Worm (Caenorhabditis elegans) whole organism, L4 larva: ENCODE data around the gene C18D11.1.

Experiments used
- T20F7.1 ChIP-seq: fragments of 200-800 bp; sonication (Bioruptor generic); optimal IDR thresholded peaks from 2 replicates; lab custom pipeline; 2018; ENCODE audit warnings: mild to moderate bottlenecking, missing genetic modification characterization, missing compliant biosample characterization
- Y105C5A.15 ChIP-seq: fragments of 200-800 bp; sonication (Bioruptor generic); IDR thresholded peaks from 2 replicates; pipeline ENCODE4 v1.3.6; 2022; ENCODE audit warnings: missing genetic modification characterization, missing compliant biosample characterization
- aha-1 ChIP-seq: fragments of 150-350 bp; peaks from one replicate; lab custom pipeline; 2014; ENCODE audit warnings: missing biosample characterization, missing genetic modification characterization
- aly-2 ChIP-seq: sonication (generic microtip); optimal IDR thresholded peaks from 2 replicates; lab custom pipeline; 2018; ENCODE audit warnings: missing biosample characterization, missing genetic modification characterization
- arid-1 ChIP-seq: fragments of 200-800 bp; sonication (Bioruptor generic); conservative IDR thresholded peaks from 2 replicates; pipeline ENCODE4 v1.3.6; 2022; ENCODE audit warnings: missing genetic modification reagents, missing genetic modification characterization, missing compliant biosample characterization
- ceh-28 ChIP-seq: fragments of 150-350 bp; optimal IDR thresholded peaks from 2 replicates; lab custom pipeline; 2014; ENCODE audit warnings: missing biosample characterization, missing genetic modification reagents, missing genetic modification characterization
- ceh-32 ChIP-seq: sonication (generic microtip); optimal IDR thresholded peaks from 2 replicates; lab custom pipeline; 2016; ENCODE audit warnings: mild to moderate bottlenecking, missing genetic modification characterization, missing compliant biosample characterization; ENCODE audit not compliant: poor library complexity
- ceh-82 ChIP-seq: sonication (generic microtip); optimal IDR thresholded peaks from 2 replicates; lab custom pipeline; 2017; ENCODE audit warnings: missing biosample characterization, missing genetic modification characterization
- ctbp-1 ChIP-seq: fragments of 200-800 bp; sonication (Bioruptor generic); IDR thresholded peaks from 2 replicates; pipeline ENCODE4 v1.3.6; 2022; ENCODE audit warnings: missing genetic modification reagents, missing genetic modification characterization, missing compliant biosample characterization
- daf-12 ChIP-seq: fragments of 150-350 bp; optimal IDR thresholded peaks from 2 replicates; lab custom pipeline; 2014; ENCODE audit warnings: missing biosample characterization, missing genetic modification reagents, missing genetic modification characterization
- daf-16 ChIP-seq, 3 experiments: sonication (generic microtip); optimal IDR thresholded peaks; 2 replicates each; lab custom pipeline; 2016 to 2017; ENCODE audit warnings: missing genetic modification characterization in 3 of 3, missing genetic modification reagents in 3 of 3, mild to moderate bottlenecking in 2 of 3, missing compliant biosample characterization in 2 of 3, missing biosample characterization in 1 of 3, moderate library complexity in 1 of 3
- dmd-9 ChIP-seq: fragments of 200-800 bp; sonication (Bioruptor generic); IDR thresholded peaks from 2 replicates; pipeline ENCODE4 v1.3.6; 2022; ENCODE audit warnings: missing genetic modification reagents, missing genetic modification characterization, missing compliant biosample characterization
- dpl-1 ChIP-seq: fragments of 150-350 bp; optimal IDR thresholded peaks from 2 replicates; lab custom pipeline; 2014; ENCODE audit warnings: missing biosample characterization, missing genetic modification reagents, missing genetic modification characterization
- dve-1 ChIP-seq: sonication (generic microtip); optimal IDR thresholded peaks from 2 replicates; lab custom pipeline; 2017; ENCODE audit warnings: antibody characterized with exemption, mild to moderate bottlenecking, missing genetic modification characterization, missing compliant biosample characterization; ENCODE audit not compliant: insufficient read depth
- hlh-11 ChIP-seq: fragments of 200-800 bp; sonication (Bioruptor generic); optimal IDR thresholded peaks from 2 replicates; lab custom pipeline; 2018; ENCODE audit warnings: mild to moderate bottlenecking, missing genetic modification characterization, missing compliant biosample characterization
- hlh-30 ChIP-seq: sonication (generic microtip); optimal IDR thresholded peaks from 2 replicates; lab custom pipeline; 2017; ENCODE audit warnings: antibody characterized with exemption, mild to moderate bottlenecking, missing genetic modification characterization, missing compliant biosample characterization; ENCODE audit not compliant: insufficient read depth
- jun-1 ChIP-seq: fragments of 150-350 bp; optimal IDR thresholded peaks from 2 replicates; lab custom pipeline; 2014; ENCODE audit warnings: missing biosample characterization, missing genetic modification reagents, missing genetic modification characterization
- lin-13 ChIP-seq: fragments of 150-350 bp; optimal IDR thresholded peaks from 2 replicates; lab custom pipeline; 2014; ENCODE audit warnings: missing biosample characterization, missing genetic modification reagents, missing genetic modification characterization
- lin-38 ChIP-seq: fragments of 200-800 bp; sonication (Bioruptor generic); IDR thresholded peaks from 2 replicates; pipeline ENCODE4 v1.3.6; 2022; ENCODE audit warnings: missing genetic modification reagents, missing genetic modification characterization, missing compliant biosample characterization
- lsy-2 ChIP-seq, 2 experiments: fragments of 150-350 bp in 1 of 2; sonication (generic microtip) in 1 of 2; optimal IDR thresholded peaks; 2 replicates each; lab custom pipeline; 2014 to 2017; ENCODE audit warnings: missing biosample characterization in 2 of 2, missing genetic modification characterization in 2 of 2
- madf-9 ChIP-seq: fragments of 200-800 bp; sonication (Bioruptor generic); conservative IDR thresholded peaks from 2 replicates; pipeline ENCODE4 v1.3.6; 2022; ENCODE audit warnings: missing genetic modification reagents, missing genetic modification characterization, missing compliant biosample characterization
- mdl-1 ChIP-seq, 2 experiments: fragments of 150-350 bp in 1 of 2; sonication (generic microtip) in 1 of 2; optimal IDR thresholded peaks; 2 replicates each; lab custom pipeline; 2014 to 2017; ENCODE audit warnings: missing biosample characterization in 2 of 2, missing genetic modification characterization in 2 of 2
- mdt-29 ChIP-seq: fragments of 200-800 bp; sonication (Bioruptor generic); IDR thresholded peaks from 2 replicates; pipeline ENCODE4 v1.3.6; 2022; ENCODE audit warnings: missing genetic modification reagents, missing genetic modification characterization, missing compliant biosample characterization
- mep-1 ChIP-seq: fragments of 150-350 bp; sonication (generic microtip); optimal IDR thresholded peaks from 3 replicates; lab custom pipeline; 2014; ENCODE audit warnings: missing biosample characterization, missing genetic modification characterization
- mxl-2 ChIP-seq: fragments of 200-800 bp; sonication (Bioruptor generic); conservative IDR thresholded peaks from 2 replicates; pipeline ENCODE4 v1.3.6; 2022; ENCODE audit warnings: missing genetic modification reagents, missing genetic modification characterization, missing compliant biosample characterization
- mxl-3 ChIP-seq: fragments of 200-800 bp; sonication (Bioruptor generic); optimal IDR thresholded peaks from 2 replicates; lab custom pipeline; 2018; ENCODE audit warnings: mild to moderate bottlenecking, missing genetic modification characterization, missing compliant biosample characterization
- nhr-10 ChIP-seq: fragments of 150-350 bp; optimal IDR thresholded peaks from 2 replicates; lab custom pipeline; 2014; ENCODE audit warnings: missing biosample characterization, missing genetic modification characterization
- nhr-102 ChIP-seq: sonication (generic microtip); optimal IDR thresholded peaks from 2 replicates; lab custom pipeline; 2016; ENCODE audit warnings: mild to moderate bottlenecking, missing genetic modification characterization, moderate library complexity, missing compliant biosample characterization
- nhr-111 ChIP-seq: fragments of 200-800 bp; sonication (Bioruptor generic); optimal IDR thresholded peaks from 2 replicates; lab custom pipeline; 2018; ENCODE audit warnings: mild to moderate bottlenecking, missing genetic modification characterization, missing compliant biosample characterization
- nhr-237 ChIP-seq: sonication (generic microtip); optimal IDR thresholded peaks from 2 replicates; lab custom pipeline; 2017; ENCODE audit warnings: missing biosample characterization, missing genetic modification characterization
- nhr-28 ChIP-seq: fragments of 150-350 bp; optimal IDR thresholded peaks from 2 replicates; lab custom pipeline; 2014; ENCODE audit warnings: missing biosample characterization, missing genetic modification characterization
- nhr-42 ChIP-seq: fragments of 200-800 bp; sonication (Bioruptor generic); IDR thresholded peaks from 2 replicates; pipeline ENCODE4 v1.3.6; 2022; ENCODE audit warnings: missing genetic modification characterization, missing compliant biosample characterization
- nhr-6 ChIP-seq: fragments of 150-350 bp; optimal IDR thresholded peaks from 2 replicates; lab custom pipeline; 2014; ENCODE audit warnings: missing biosample characterization, missing genetic modification characterization
- nhr-77 ChIP-seq: fragments of 150-350 bp; optimal IDR thresholded peaks from 2 replicates; lab custom pipeline; 2014; ENCODE audit warnings: missing biosample characterization, missing genetic modification characterization
- pha-4 ChIP-seq, 2 experiments: fragments of 150-350 bp in 1 of 2; fragments of 200-800 bp in 1 of 2; sonication (Bioruptor generic) in 1 of 2; IDR thresholded peaks in 1 of 2; optimal IDR thresholded peaks in 1 of 2; 2 replicates each; pipeline versions ENCODE4 v1.3.6 to Lab custom; 2014 to 2022; ENCODE audit warnings: missing genetic modification characterization in 2 of 2, missing genetic modification reagents in 2 of 2, missing biosample characterization in 1 of 2, missing compliant biosample characterization in 1 of 2
- rbr-2 ChIP-seq: sonication (generic microtip); optimal IDR thresholded peaks from 2 replicates; lab custom pipeline; 2016; ENCODE audit warnings: missing genotype, missing genetic modification characterization, missing compliant biosample characterization
- set-16 ChIP-seq: fragments of 200-800 bp; sonication (Bioruptor generic); IDR thresholded peaks from 2 replicates; pipeline ENCODE4 v1.3.6; 2022; ENCODE audit warnings: missing genetic modification reagents, missing genetic modification characterization, missing compliant biosample characterization
- snpc-1.2 ChIP-seq: fragments of 200-800 bp; sonication (Bioruptor generic); IDR thresholded peaks from 2 replicates; pipeline ENCODE4 v1.3.6; 2022; ENCODE audit warnings: missing genetic modification reagents, missing genetic modification characterization, missing compliant biosample characterization
- unc-130 ChIP-seq: sonication (generic microtip); optimal IDR thresholded peaks from 2 replicates; lab custom pipeline; 2016; ENCODE audit warnings: missing genetic modification reagents, missing genetic modification characterization, missing compliant biosample characterization
- vab-7 ChIP-seq: fragments of 200-800 bp; sonication (Bioruptor generic); IDR thresholded peaks from 2 replicates; pipeline ENCODE4 v1.3.6; 2022; ENCODE audit warnings: missing genetic modification reagents, missing genetic modification characterization, missing compliant biosample characterization
- zfp-3 ChIP-seq: fragments of 200-800 bp; sonication (Bioruptor generic); conservative IDR thresholded peaks from 2 replicates; pipeline ENCODE4 v1.3.6; 2022; ENCODE audit warnings: missing genetic modification reagents, missing genetic modification characterization, missing compliant biosample characterization

The C18D11.1 gene

DNA sequence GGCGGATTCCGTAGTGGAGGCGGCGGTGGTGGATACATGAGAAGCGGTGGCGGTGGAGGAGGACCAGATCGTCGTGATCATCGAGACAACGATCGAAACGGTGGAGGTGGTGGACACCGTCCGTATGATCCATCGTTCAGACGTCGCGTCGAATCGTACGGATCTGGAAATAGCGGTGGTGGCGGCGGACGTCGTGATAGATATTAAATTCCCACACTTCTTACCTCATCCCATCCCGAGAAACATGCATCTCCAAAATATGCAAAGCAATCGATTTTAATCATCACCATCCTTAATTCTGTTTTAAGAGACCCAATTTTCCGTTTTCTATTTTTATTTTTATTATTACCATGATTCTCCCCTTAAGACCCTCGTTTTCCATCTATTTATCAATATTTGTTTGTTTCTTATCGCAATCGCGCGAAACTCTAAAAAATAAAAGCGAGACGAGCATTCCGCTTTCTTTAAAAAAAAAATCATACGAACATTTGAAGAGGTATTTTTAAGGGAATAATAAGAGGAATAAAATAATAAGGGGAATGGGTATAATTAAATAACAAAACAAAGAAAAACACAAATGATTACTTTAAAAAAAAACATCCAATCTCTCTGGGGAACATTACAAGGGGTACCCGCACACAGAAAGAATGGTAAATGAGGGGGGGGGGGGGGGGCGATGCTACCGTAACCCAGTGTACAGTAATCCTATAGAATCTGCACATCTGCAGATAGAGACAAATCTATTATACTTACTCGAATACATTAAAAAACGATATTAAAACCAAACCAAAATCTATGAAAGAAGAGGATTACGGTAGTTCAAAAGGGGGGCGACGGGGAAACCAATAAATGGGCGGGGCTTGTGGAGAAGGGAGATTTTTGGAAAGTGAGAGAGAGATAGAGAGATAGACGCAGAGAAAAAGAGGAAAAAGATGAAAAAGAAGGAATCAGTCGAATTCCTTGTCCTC is 14.4 kb downstream of the C18D11.1 start (continued):
- peak; percentile 11 for TF ChIP-seq nhr-77 (tag; lab: Kevin White, UChicago)
- TF ChIP-seq nhr-42 (GFP tag; lab: Robert Waterston, UW), result 0 out of 2 replicates have a peak, but pooled peaks have one; percentile 28
- TF ChIP-seq snpc-1.2 (GFP tag; lab: Robert Waterston, UW), result peak; percentile 69
- peak; percentile 73; the same call in 1 of the 2 replicates for TF ChIP-seq zfp-3 (GFP tag; lab: Robert Waterston, UW)
- no peak for TF ChIP-seq ceh-32 (tag; lab: Kevin White, UChicago)
- TF ChIP-seq lsy-2 (tag; optimal IDR thresholded peaks at IDR 0.05; lab: Kevin White, UChicago), result peak; percentile 7 to 14
- 0 out of 2 replicates have a peak, but pooled peaks have one; percentile 6 for TF ChIP-seq Y105C5A.15 (GFP tag; lab: Robert Waterston, UW)
- 0 out of 2 replicates have a peak, but pooled peaks have one; percentile 34 for TF ChIP-seq madf-9
- peak; percentile 27; the same call in 1 of the 2 replicates for TF ChIP-seq pha-4 (GFP tag; IDR thresholded peaks at IDR 0.05; lab: Robert Waterston, UW)
- TF ChIP-seq pha-4 (tag; optimal IDR thresholded peaks at IDR 0.05; lab: Kevin White, UChicago), result no peak
- TF ChIP-seq unc-130 (GFP tag; lab: Kevin White, UChicago), result peak; percentile 4
- peak; percentile 66; the same call in 1 of the 2 replicates for TF ChIP-seq dmd-9 (GFP tag; lab: Robert Waterston, UW)
- peak; percentile 34 for TF ChIP-seq aly-2
- 0 out of 2 replicates have a peak, but pooled peaks have one; percentile 7 for TF ChIP-seq vab-7 (GFP tag; lab: Robert Waterston, UW)
- peak; percentile 69 for TF ChIP-seq mdt-29 (GFP tag; lab: Robert Waterston, UW)
- 0 out of 2 replicates have a peak, but pooled peaks have one; percentile 8 for TF ChIP-seq ctbp-1

ce11 chrIII:11833449-11833848 is 17.1 kb downstream of the C18D11.1 start:
- TF ChIP-seq nhr-6 (tag; lab: Kevin White, UChicago), result no peak
- no peak for TF ChIP-seq T20F7.1 (GFP tag; lab: Kevin White, UChicago)
- TF ChIP-seq set-16, result peak; percentile 64
- TF ChIP-seq mxl-2, result no peak
- TF ChIP-seq dmd-9 (GFP tag; lab: Robert Waterston, UW), result no peak

- TF ChIP-seq lin-38 (0 out of 2 replicates have a peak, but pooled peaks have one; percentile 3), nhr-111 (no peak), daf-16 (GFP tag; optimal IDR thresholded peaks at IDR 0.05; lab: Kevin White, UChicago) (peak in 1 of 2 experiments; percentile 79), daf-16 (tag; optimal IDR thresholded peaks at IDR 0.05; lab: Kevin White, UChicago) (no peak), aly-2 (no peak), mxl-3 (GFP tag; lab: Kevin White, UChicago) (peak; percentile 14), lsy-2 (tag; optimal IDR thresholded peaks at IDR 0.05; lab: Kevin White, UChicago) (peak in 1 of 2 experiments; percentile 30), aha-1 (peak; percentile 35), nhr-10 (peak; percentile 3), snpc-1.2 (GFP tag; lab: Robert Waterston, UW) (no peak), rbr-2 (tag; lab: Kevin White, UChicago) (peak; percentile 42), nhr-6 (tag; lab: Kevin White, UChicago) (no peak), nhr-237 (tag; lab: Kevin White, UChicago) (no peak), ceh-32 (tag; lab: Kevin White, UChicago) (no peak), hlh-11 (peak; percentile 75), mdl-1 (tag; optimal IDR thresholded peaks at IDR 0.05; lab: Kevin White, UChicago) (peak in 1 of 2 experiments; percentile 33), hlh-30 (tag; lab: Kevin White, UChicago) (peak; percentile 20)
Measured at ce11 chrIII:11834168-11834567, 17.8 kb downstream of the C18D11.1 start.

- TF ChIP-seq hlh-30 (tag; lab: Kevin White, UChicago) (peak; percentile 53), arid-1 (no peak), ceh-28 (tag; lab: Kevin White, UChicago) (peak; percentile 30), hlh-11 (peak; percentile 69), daf-16 (GFP tag; optimal IDR thresholded peaks at IDR 0.05; lab: Kevin White, UChicago) (peak in 1 of 2 experiments; percentile 45), daf-16 (tag; optimal IDR thresholded peaks at IDR 0.05; lab: Kevin White, UChicago) (peak; percentile 90), ceh-82 (tag; lab: Kevin White, UChicago) (no peak), nhr-102 (tag; lab: Kevin White, UChicago) (peak; percentile 15), lin-13 (GFP tag; lab: Kevin White, UChicago) (peak; percentile 34), dpl-1 (GFP tag; lab: Kevin White, UChicago) (peak; percentile 18), nhr-28 (tag; lab: Kevin White, UChicago) (peak; percentile 55), jun-1 (tag; lab: Kevin White, UChicago) (peak; percentile 13), dve-1 (peak; percentile 52), mep-1 (tag; lab: Kevin White, UChicago) (peak; percentile 56), daf-12 (tag; lab: Kevin White, UChicago) (no peak)
Measured at ce11 chrIII:11834783-11835182, 18.4 kb downstream of the C18D11.1 start.
